Fruit fly (Drosophila melanogaster) whole organism, wandering third instar larva: Measurements from ENCODE around the gene CG10466.

Experiments used
- Dfd ChIP-seq: fragments of >200 bp; optimal IDR thresholded peaks from 2 replicates; lab custom pipeline; 2017; ENCODE audit warnings: missing biosample characterization, missing genetic modification characterization
- GATAd ChIP-seq: sonication (Bioruptor generic); optimal IDR thresholded peaks from 2 replicates; lab custom pipeline; 2016; ENCODE audit warnings: missing biosample characterization, missing genetic modification characterization
- Hr78 ChIP-seq: fragments of >200 bp; optimal IDR thresholded peaks from 2 replicates; lab custom pipeline; 2017; ENCODE audit warnings: missing biosample characterization, missing genetic modification characterization
- N ChIP-seq: fragments of >200 bp; optimal IDR thresholded peaks from 2 replicates; lab custom pipeline; 2018; ENCODE audit warnings: missing biosample characterization, missing external identifiers, missing genetic modification characterization
- Rel ChIP-seq, 2 experiments: fragments of 200-800 bp; sonication (Bioruptor generic) in 1 of 2; optimal IDR thresholded peaks; 2 replicates in 1 of 2; 3 replicates in 1 of 2; lab custom pipeline; 2016 to 2019; ENCODE audit warnings: mild to moderate bottlenecking in 2 of 2, missing biosample characterization in 2 of 2, missing genetic modification characterization in 2 of 2, moderate library complexity in 1 of 2
- fru ChIP-seq: fragments of 200-800 bp; sonication (Bioruptor generic); optimal IDR thresholded peaks from 3 replicates; lab custom pipeline; 2016; ENCODE audit warnings: missing biosample characterization, mild to moderate bottlenecking, missing genetic modification characterization
- h ChIP-seq: fragments of 200-800 bp; sonication (Bioruptor generic); optimal IDR thresholded peaks from 3 replicates; lab custom pipeline; 2016; ENCODE audit warnings: missing biosample characterization, mild to moderate bottlenecking, missing genetic modification characterization
- jim ChIP-seq: fragments of 175-275, 200-325 bp; sonication (Bioruptor generic); optimal IDR thresholded peaks from 2 replicates; lab custom pipeline; 2016; ENCODE audit warnings: missing biosample characterization, mild to moderate bottlenecking, missing genetic modification characterization
- psq ChIP-seq: fragments of 200-800 bp; sonication (Bioruptor generic); optimal IDR thresholded peaks from 3 replicates; lab custom pipeline; 2017; ENCODE audit warnings: missing biosample characterization, mild to moderate bottlenecking, missing genetic modification characterization, moderate library complexity
- woc ChIP-seq: sonication (Bioruptor generic); optimal IDR thresholded peaks from 2 replicates; lab custom pipeline; 2016; ENCODE audit warnings: missing biosample characterization, mild to moderate bottlenecking, missing genetic modification characterization

DNA sequence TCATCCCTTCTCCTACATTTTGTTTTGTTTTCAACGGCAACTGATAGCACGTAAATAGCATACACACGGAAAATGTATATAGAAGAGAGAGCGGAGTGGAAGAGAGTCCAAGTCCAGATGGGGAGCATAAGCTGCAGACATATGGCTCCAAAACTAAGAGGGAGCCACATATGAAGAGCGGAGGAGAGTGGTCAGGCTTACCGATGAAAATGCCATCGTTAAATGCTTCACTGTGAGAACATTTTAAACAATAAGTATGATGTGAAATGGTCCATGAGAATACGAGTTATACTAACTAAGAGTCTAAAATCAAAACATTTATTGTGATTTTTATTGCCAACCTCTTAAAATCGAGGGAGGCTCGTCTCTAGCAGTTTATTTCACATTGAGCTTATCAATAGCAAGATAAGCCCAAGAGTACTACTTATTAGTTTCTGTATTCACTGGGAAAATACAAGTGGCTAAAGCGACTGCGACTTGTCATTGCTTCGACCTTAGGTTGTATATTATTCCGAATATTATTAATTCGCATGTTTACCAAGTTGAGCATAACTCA is 27.2 kb upstream of the CG10466 start:
- TF ChIP-seq Dfd (GFP tag; lab: Kevin White, UChicago): no peak
- TF ChIP-seq jim (GFP tag; lab: Kevin White, UChicago): no peak
- no peak for TF ChIP-seq Rel (GFP tag; optimal IDR thresholded peaks at IDR 0.05; lab: Kevin White, UChicago)
- no peak for TF ChIP-seq Rel (tag; optimal IDR thresholded peaks at IDR 0.05; lab: Kevin White, UChicago)
- TF ChIP-seq N (GFP tag; lab: Kevin White, UChicago): no peak
- no peak for TF ChIP-seq h
- no peak for TF ChIP-seq woc (GFP tag; lab: Kevin White, UChicago)
- no peak for TF ChIP-seq fru (GFP tag; lab: Kevin White, UChicago)
- TF ChIP-seq Hr78: no peak
- TF ChIP-seq GATAd (GFP tag; lab: Kevin White, UChicago): no peak
- no peak for TF ChIP-seq psq (GFP tag; lab: Kevin White, UChicago)
